Worm (Caenorhabditis elegans) whole organism, midembryonic: ENCODE data around the gene T05A7.6.
A peak's percentile ranks its signal among the peaks of the same experiment; 100 is the strongest.

ENCODE experiments used
- T22C8.4 ChIP-seq: fragments of 200-800 bp; sonication (Bioruptor generic); IDR thresholded peaks from 2 replicates; pipeline ENCODE4 v1.3.6; 2022; ENCODE audit warnings: missing genetic modification characterization, missing compliant biosample characterization
- cog-1 ChIP-seq: sonication (generic microtip); optimal IDR thresholded peaks from 2 replicates; lab custom pipeline; 2016; ENCODE audit warnings: missing genetic modification characterization, missing compliant biosample characterization
- flt-1 ChIP-seq: fragments of 200-800 bp; sonication (Bioruptor generic); IDR thresholded peaks from 2 replicates; pipeline ENCODE4 v1.3.6; 2022; ENCODE audit warnings: missing genetic modification characterization, missing compliant biosample characterization
- klf-2 ChIP-seq: fragments of 200-800 bp; sonication (Bioruptor generic); conservative IDR thresholded peaks from 2 replicates; pipeline ENCODE4 v1.3.6; 2022; ENCODE audit warnings: missing genetic modification reagents, missing genetic modification characterization, missing compliant biosample characterization
- med-1 ChIP-seq: sonication (generic microtip); optimal IDR thresholded peaks from 2 replicates; lab custom pipeline; 2017; ENCODE audit warnings: missing genetic modification characterization, mild to moderate bottlenecking, missing compliant biosample characterization, antibody characterized with exemption, missing genetic modification reagents; ENCODE audit not compliant: insufficient read depth
- ref-1 ChIP-seq: fragments of 200-800 bp; sonication (Bioruptor generic); conservative IDR thresholded peaks from 2 replicates; pipeline ENCODE4 v1.3.6; 2022; ENCODE audit warnings: missing genetic modification reagents, missing genetic modification characterization, missing compliant biosample characterization
- tab-1 ChIP-seq: fragments of 200-800 bp; sonication (Bioruptor generic); IDR thresholded peaks from 2 replicates; pipeline ENCODE4 v1.3.6; 2022; ENCODE audit warnings: missing genetic modification characterization, missing compliant biosample characterization
- ztf-23 ChIP-seq: fragments of 200-800 bp; sonication (Bioruptor generic); IDR thresholded peaks from 2 replicates; pipeline ENCODE4 v1.3.6; 2022; ENCODE audit warnings: missing genetic modification reagents, missing genetic modification characterization, missing compliant biosample characterization
- ztf-29 ChIP-seq: fragments of 200-800 bp; sonication (Bioruptor generic); IDR thresholded peaks from 2 replicates; pipeline ENCODE4 v1.3.6; 2022; ENCODE audit warnings: missing genetic modification reagents, missing genetic modification characterization, missing compliant biosample characterization

The T05A7.6 gene

DNA sequence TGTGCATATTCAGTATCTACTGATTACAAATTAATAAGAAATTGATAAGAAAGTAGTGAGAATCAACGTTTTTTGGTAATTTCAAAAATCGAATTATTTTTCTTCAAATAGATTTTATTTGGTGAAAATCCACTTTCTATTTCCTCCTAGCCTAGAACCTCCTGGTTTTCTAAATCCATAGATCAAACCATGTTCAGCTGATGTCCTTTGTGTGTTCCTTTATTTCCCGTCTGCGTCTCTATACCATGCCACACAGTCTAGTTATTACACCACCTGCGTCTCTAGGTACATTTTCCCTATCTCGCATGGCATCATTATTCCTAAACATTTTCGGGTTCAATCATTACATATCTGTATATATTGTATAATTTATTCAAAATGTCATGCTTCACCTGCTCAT, 21.5 kb upstream of the T05A7.6 start, which contains the start of gene F10G7.5:
Gene F10G7.5, plus strand, starts transcription at position 286 of the 400 bp plus-strand sequence.
- TF ChIP-seq cog-1 (tag; lab: Kevin White, UChicago) = peak; percentile 28
- no peak for TF ChIP-seq klf-2 (GFP tag; lab: Robert Waterston, UW)

DNA sequence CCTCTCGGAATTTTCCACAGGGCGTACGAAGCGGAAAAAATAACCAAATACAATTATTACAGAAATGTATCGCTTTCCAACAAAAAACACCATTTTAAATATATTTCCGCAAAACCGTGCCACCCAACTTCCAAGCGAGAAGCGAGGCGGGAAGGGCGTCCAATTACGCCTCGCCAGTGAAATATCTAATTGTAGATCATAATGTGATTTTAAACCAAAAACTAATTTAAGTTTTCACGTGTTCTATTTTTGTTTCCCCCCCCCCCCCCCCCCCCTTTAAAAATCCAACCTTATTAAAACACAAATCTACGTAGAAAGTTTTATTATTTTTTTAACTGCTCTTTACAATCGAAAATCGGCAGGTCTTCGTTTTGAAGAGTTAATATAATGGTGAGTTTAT, 17.9 kb upstream of the T05A7.6 start, which contains the start of gene F10G7.12:
Gene F10G7.12, plus strand, starts transcription at position 301 of the 400 bp plus-strand sequence.
- TF ChIP-seq tab-1 (GFP tag; lab: Robert Waterston, UW) = no peak
- TF ChIP-seq T22C8.4 (GFP tag; lab: Robert Waterston, UW) = no peak
- TF ChIP-seq med-1 (GFP tag; lab: Kevin White, UChicago) = no peak
- TF ChIP-seq klf-2 (GFP tag; lab: Robert Waterston, UW) = no peak
- TF ChIP-seq ref-1 (GFP tag; lab: Robert Waterston, UW) = no peak
- no peak for TF ChIP-seq flt-1 (GFP tag; lab: Robert Waterston, UW)

DNA sequence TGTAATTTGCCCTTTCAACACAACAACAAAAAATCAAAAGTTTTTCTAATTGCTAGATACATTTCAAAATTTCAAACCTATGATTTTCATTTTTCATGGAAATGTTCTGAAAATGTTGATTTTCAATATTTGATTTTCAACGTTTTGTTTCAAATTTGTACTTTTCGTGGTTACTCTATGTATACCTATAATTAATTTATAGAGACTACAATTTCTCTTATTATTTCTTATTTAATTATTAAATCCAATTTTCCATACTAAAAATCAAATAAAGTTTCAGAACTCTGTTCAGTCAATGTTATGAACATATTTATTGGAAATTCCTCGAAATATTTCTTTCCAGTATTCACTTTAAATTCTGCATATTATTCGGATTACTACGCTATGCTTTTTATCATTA, 15.3 kb upstream of the T05A7.6 start, which contains the start of gene sre-39:
Gene sre-39, plus strand, starts transcription at position 301 of the 400 bp plus-strand sequence.
- TF ChIP-seq T22C8.4 (GFP tag; lab: Robert Waterston, UW) (no peak), tab-1 (GFP tag; lab: Robert Waterston, UW) (no peak), ztf-29 (GFP tag; lab: Robert Waterston, UW) (no peak), klf-2 (GFP tag; lab: Robert Waterston, UW) (no peak), ztf-23 (GFP tag; lab: Robert Waterston, UW) (no peak)

DNA sequence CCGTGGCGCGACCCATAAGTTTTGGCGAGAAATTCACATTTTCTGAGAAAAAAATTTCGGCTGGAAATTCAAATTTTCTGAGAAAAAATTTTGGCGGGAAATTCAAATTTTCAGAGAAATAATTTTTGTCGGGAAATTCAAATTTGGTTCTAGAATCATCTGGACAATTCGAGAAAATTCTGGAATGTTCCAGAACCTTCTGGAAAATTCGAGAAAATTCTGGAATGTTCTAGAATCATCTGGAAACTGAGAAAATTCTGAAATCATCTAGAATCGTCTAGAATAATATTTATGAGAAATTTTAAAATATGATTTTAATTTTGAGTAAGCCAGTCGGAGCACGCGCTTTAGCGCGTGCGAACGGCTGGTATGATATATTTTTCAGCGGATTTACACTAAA, 13.3 kb upstream of the T05A7.6 start:
- TF ChIP-seq tab-1 (GFP tag; lab: Robert Waterston, UW) = no peak

DNA sequence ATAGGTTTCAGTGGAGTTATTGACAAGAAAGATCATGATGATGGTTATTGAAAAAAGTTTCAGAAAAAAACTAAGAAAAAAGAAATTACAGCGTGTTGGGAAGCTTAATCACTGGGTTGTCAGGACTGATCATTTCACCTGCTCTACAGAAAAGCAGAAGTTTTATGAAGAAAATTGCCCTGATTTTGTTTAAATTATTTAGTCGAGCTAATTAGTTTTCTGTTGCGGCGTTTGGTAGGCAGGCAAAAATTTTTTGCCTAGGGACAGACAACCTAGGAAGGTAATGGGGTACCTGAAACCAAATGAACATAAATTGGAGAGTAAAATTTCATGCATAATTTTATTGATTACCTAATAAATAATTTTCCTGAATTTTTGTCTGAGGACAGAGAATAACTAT, 12.1 kb upstream of the T05A7.6 start, which contains the start of gene sre-40:
Gene sre-40, minus strand, starts transcription at position 101 of the 400 bp plus-strand sequence.
- TF ChIP-seq ref-1 (GFP tag; lab: Robert Waterston, UW) (no peak), klf-2 (GFP tag; lab: Robert Waterston, UW) (no peak), med-1 (GFP tag; lab: Kevin White, UChicago) (no peak), cog-1 (tag; lab: Kevin White, UChicago) (no peak), ztf-29 (GFP tag; lab: Robert Waterston, UW) (no peak), flt-1 (GFP tag; lab: Robert Waterston, UW) (no peak), T22C8.4 (GFP tag; lab: Robert Waterston, UW) (no peak), ztf-23 (GFP tag; lab: Robert Waterston, UW) (no peak), tab-1 (GFP tag; lab: Robert Waterston, UW) (no peak)

DNA sequence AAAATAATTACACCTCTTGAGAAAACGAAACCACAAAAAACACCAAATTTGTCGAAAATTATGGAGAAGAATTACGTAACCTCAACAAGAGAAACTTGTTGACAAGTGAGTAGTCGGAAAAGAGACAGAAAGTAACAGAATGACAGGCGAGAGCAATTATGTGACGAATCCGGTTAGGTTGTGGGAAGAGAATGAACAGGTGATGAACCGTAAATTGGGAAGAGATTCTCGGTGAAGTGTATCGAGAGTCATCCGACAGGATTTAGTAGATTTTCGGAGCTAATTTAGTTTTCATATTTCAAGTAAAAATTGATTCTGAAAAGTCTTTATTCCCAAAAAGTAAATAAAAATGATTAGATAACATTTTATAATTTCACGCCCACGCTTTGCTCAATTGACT, 9.8 kb upstream of the T05A7.6 start, which contains the start of gene T05A7.7:
Gene T05A7.7, minus strand, starts transcription at position 101 of the 400 bp plus-strand sequence.
- TF ChIP-seq T22C8.4 (GFP tag; lab: Robert Waterston, UW) (no peak), ref-1 (GFP tag; lab: Robert Waterston, UW) (no peak), med-1 (GFP tag; lab: Kevin White, UChicago) (no peak), tab-1 (GFP tag; lab: Robert Waterston, UW) (no peak), klf-2 (GFP tag; lab: Robert Waterston, UW) (no peak), ztf-29 (GFP tag; lab: Robert Waterston, UW) (no peak), flt-1 (GFP tag; lab: Robert Waterston, UW) (no peak), cog-1 (tag; lab: Kevin White, UChicago) (no peak), ztf-23 (GFP tag; lab: Robert Waterston, UW) (no peak)

DNA sequence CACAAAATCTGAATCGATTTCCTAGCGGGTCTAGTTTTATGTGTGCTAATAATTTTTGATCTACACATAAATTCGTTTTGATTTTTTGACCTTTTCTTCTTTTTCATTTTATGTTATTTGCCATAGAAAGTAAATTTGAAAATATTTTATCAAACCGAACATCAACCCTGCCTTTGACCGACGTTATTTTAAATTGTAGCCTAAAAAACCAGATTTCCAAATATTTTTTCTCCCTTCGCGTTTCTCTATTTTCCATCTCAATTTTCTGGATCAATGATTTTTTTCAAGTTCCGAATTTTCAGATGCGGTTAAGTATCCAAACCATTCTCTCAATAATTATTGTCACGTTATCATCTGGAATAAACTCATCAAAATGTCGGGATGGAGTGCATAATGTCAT, 6.3 kb upstream of the T05A7.6 start, which contains the start of gene T05A7.1:
Gene T05A7.1, plus strand, starts transcription at position 301 of the 400 bp plus-strand sequence.
- TF ChIP-seq tab-1 (GFP tag; lab: Robert Waterston, UW) = no peak
- no peak for TF ChIP-seq klf-2 (GFP tag; lab: Robert Waterston, UW)
- TF ChIP-seq T22C8.4 (GFP tag; lab: Robert Waterston, UW) = no peak
- no peak for TF ChIP-seq ztf-23 (GFP tag; lab: Robert Waterston, UW)

DNA sequence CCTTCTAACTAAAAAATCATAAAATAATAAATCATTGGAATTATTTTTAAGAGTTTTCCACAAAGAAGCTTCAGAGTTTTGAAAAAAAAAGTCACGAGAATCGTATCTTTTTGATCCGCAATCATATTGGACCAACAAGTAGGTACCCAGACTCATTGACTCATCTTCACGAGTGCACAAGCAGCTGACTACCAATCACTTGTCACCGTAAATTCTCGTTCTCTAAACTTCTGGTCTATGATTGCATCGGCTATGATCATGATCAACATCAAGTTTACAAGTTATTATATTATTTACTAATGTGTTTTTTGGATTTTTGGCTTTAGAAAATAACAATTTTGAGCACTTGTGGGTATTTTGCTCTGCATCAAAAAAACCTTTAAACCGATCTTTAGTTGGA, 4.6 kb upstream of the T05A7.6 start:
- no peak for TF ChIP-seq cog-1 (tag; lab: Kevin White, UChicago)
- no peak for TF ChIP-seq tab-1 (GFP tag; lab: Robert Waterston, UW)
- no peak for TF ChIP-seq med-1 (GFP tag; lab: Kevin White, UChicago)
- no peak for TF ChIP-seq klf-2 (GFP tag; lab: Robert Waterston, UW)
- TF ChIP-seq T22C8.4 (GFP tag; lab: Robert Waterston, UW) = no peak
- no peak for TF ChIP-seq ref-1 (GFP tag; lab: Robert Waterston, UW)
- no peak for TF ChIP-seq ztf-23 (GFP tag; lab: Robert Waterston, UW)
- TF ChIP-seq ztf-29 (GFP tag; lab: Robert Waterston, UW) = no peak
- no peak for TF ChIP-seq flt-1 (GFP tag; lab: Robert Waterston, UW)

DNA sequence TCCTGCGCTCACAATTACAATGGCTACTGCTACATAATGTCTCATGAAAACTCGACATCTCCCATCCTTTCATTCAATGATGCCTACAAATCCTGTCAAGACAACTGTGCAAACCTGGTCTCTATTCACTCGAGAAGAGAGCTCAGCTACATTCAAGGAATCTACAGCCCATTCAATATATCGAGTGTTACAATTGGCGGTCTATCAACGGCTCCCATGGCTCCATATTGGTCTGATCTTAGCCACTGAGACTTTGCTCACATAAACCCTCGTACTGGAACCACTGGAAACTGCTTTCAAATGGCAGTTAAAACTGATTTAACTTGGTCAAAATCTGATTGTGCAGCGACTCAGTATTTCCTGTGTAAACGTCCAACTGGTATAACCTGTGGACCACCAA, 3.9 kb upstream of the T05A7.6 start, which contains the start of gene T05A7.3:
Gene T05A7.3, plus strand, starts transcription at position 301 of the 400 bp plus-strand sequence.
- no peak for TF ChIP-seq klf-2 (GFP tag; lab: Robert Waterston, UW)
- no peak for TF ChIP-seq flt-1 (GFP tag; lab: Robert Waterston, UW)
- TF ChIP-seq ref-1 (GFP tag; lab: Robert Waterston, UW) = no peak
- TF ChIP-seq ztf-23 (GFP tag; lab: Robert Waterston, UW) = no peak

DNA sequence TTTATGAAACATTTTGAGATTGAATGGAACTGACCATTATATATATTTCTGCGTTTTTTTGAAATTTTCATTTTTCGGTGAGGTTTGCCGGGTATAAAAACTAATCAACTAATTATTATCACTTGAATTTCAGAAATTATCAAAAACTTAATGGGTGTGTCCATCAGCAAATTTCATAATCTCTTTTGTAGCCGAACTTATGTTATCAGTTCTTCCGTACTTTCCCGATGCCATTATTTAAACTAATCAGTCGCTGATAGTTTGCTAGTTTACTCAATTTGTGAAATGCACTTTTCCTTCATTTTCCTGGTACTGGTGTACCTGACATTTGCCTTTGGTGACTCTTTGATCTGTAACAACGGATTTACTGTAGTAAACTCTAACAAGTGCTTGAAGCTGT, 2.6 kb upstream of the T05A7.6 start:
- no peak for TF ChIP-seq med-1 (GFP tag; lab: Kevin White, UChicago)
- no peak for TF ChIP-seq T22C8.4 (GFP tag; lab: Robert Waterston, UW)
- no peak for TF ChIP-seq flt-1 (GFP tag; lab: Robert Waterston, UW)
